Worm (Caenorhabditis elegans) whole organism, late embryonic: ENCODE data around the gene Y110A2AL.3.

Experiments used
- ama-1 ChIP-seq: fragments of 150-350 bp; optimal IDR thresholded peaks from 2 replicates; lab custom pipeline; 2014
- elt-2 ChIP-seq: sonication (generic microtip); optimal IDR thresholded peaks from 2 replicates; lab custom pipeline; 2016; ENCODE audit warnings: missing genetic modification reagents, missing genetic modification characterization, missing compliant biosample characterization
- madf-2 ChIP-seq: sonication (generic microtip); optimal IDR thresholded peaks from 2 replicates; lab custom pipeline; 2017; ENCODE audit warnings: missing genetic modification characterization, missing compliant biosample characterization
- nhr-11 ChIP-seq: fragments of 150-350 bp; optimal IDR thresholded peaks from 2 replicates; lab custom pipeline; 2014; ENCODE audit warnings: missing biosample characterization, missing genetic modification characterization
- pha-2 ChIP-seq: sonication (generic microtip); optimal IDR thresholded peaks from 2 replicates; lab custom pipeline; 2017; ENCODE audit warnings: mild to moderate bottlenecking, missing genetic modification characterization, missing compliant biosample characterization
- pha-4 ChIP-seq: fragments of 150-350 bp; optimal IDR thresholded peaks from 2 replicates; lab custom pipeline; 2018; ENCODE audit warnings: missing biosample characterization, missing genetic modification reagents, missing genetic modification characterization
- pqm-1 ChIP-seq: sonication (generic microtip); optimal IDR thresholded peaks from 2 replicates; lab custom pipeline; 2016; ENCODE audit warnings: missing genetic modification characterization, missing compliant biosample characterization

DNA sequence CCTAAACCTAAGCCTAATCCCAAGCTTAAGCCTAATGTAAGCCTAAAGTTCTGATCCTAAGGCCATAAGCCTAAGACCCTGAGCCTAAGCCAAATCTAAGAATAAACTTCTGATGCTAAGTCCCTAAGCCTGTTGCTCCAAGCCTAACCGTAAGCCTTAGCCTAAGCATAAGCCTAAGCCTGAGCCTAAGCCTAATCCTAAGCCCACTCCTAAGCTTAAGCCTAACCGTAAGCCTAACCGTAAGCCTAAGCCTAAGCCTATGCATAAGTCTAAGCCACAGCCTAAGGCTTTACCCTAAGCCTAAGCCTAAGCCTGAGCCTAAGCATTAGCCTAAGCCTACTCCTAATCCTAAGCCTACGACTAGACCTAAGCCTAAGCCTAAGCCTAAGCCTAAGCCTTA is 7.6 kb upstream of the Y110A2AL.3 start:
- TF ChIP-seq madf-2 (tag; lab: Kevin White, UChicago) (no peak), pha-4 (no peak), ama-1 (lab: Kevin White, UChicago) (no peak), pqm-1 (tag; lab: Kevin White, UChicago) (no peak), pha-2 (tag; lab: Kevin White, UChicago) (no peak), elt-2 (tag; lab: Kevin White, UChicago) (no peak), nhr-11 (tag; lab: Kevin White, UChicago) (no peak)
